Fruit fly (Drosophila melanogaster) whole organism, embryonic: Measurements from ENCODE around the gene baf.

Source experiments
- C15 ChIP-seq: fragments of 200-800 bp; sonication (Bioruptor generic); IDR thresholded peaks from 3 replicates; pipeline ENCODE4 v1.3.6; 2022; ENCODE audit warnings: missing biosample characterization, missing genetic modification characterization
- CG12769 ChIP-seq: fragments of 200-800 bp; sonication (Bioruptor generic); optimal IDR thresholded peaks from 2 replicates; lab custom pipeline; 2019; ENCODE audit warnings: missing biosample characterization, mild to moderate bottlenecking, missing genetic modification characterization, moderate library complexity
- CG14441 ChIP-seq: fragments of 200-800 bp; sonication (Bioruptor generic); IDR thresholded peaks from 2 replicates; pipeline ENCODE4 v1.3.6; 2022; ENCODE audit warnings: missing biosample characterization, missing genetic modification characterization
- CG14667 ChIP-seq: fragments of 200-800 bp; sonication (Bioruptor generic); IDR thresholded peaks from 2 replicates; pipeline ENCODE4 v1.3.6; 2022; ENCODE audit warnings: missing biosample characterization, missing genetic modification characterization
- CG1529 ChIP-seq: fragments of 200-800 bp; sonication (Bioruptor generic); optimal IDR thresholded peaks from 3 replicates; lab custom pipeline; 2018; ENCODE audit warnings: missing biosample characterization, missing genetic modification characterization
- CG2116 ChIP-seq: fragments of 200-800 bp; sonication (Bioruptor generic); optimal IDR thresholded peaks from 3 replicates; lab custom pipeline; 2018; ENCODE audit warnings: missing biosample characterization, mild to moderate bottlenecking, missing genetic modification characterization
- CG2889 ChIP-seq: fragments of 200-800 bp; sonication (Bioruptor generic); IDR thresholded peaks from 3 replicates; pipeline ENCODE4 v1.3.6; 2022; ENCODE audit warnings: missing biosample characterization, missing genetic modification characterization
- CG33557 ChIP-seq: fragments of 200-800 bp; sonication (Bioruptor generic); optimal IDR thresholded peaks from 2 replicates; lab custom pipeline; 2019; ENCODE audit warnings: missing biosample characterization, mild to moderate bottlenecking, missing genetic modification characterization, moderate library complexity
- CG34224 ChIP-seq: fragments of 200-800 bp; sonication (Bioruptor generic); IDR thresholded peaks from 3 replicates; pipeline ENCODE4 v1.3.6; 2022; ENCODE audit warnings: missing biosample characterization, missing genetic modification characterization; ENCODE audit not compliant: partially characterized antibody
- CG6683 ChIP-seq: fragments of 200-800 bp; sonication (Bioruptor generic); optimal IDR thresholded peaks from 2 replicates; lab custom pipeline; 2017; ENCODE audit warnings: missing biosample characterization, mild to moderate bottlenecking, missing genetic modification characterization, missing genetic modification reagents
- CG6689 ChIP-seq: fragments of 200-800 bp; sonication (Bioruptor generic); IDR thresholded peaks from 2 replicates; pipeline ENCODE4 v1.3.6; 2022; ENCODE audit warnings: missing biosample characterization, missing genetic modification characterization
- CG7745 ChIP-seq: fragments of 200-800 bp; sonication (Bioruptor generic); optimal IDR thresholded peaks from 2 replicates; lab custom pipeline; 2018; ENCODE audit warnings: missing biosample characterization, mild to moderate bottlenecking, missing genetic modification characterization, moderate library complexity
- CG7963 ChIP-seq: fragments of 200-800 bp; sonication (Bioruptor generic); IDR thresholded peaks from 3 replicates; pipeline ENCODE4 v1.3.6; 2022; ENCODE audit warnings: missing biosample characterization, missing genetic modification characterization; ENCODE audit not compliant: partially characterized antibody
- CG9932 ChIP-seq: fragments of 200-800 bp; sonication (Bioruptor generic); IDR thresholded peaks from 2 replicates; pipeline ENCODE4 v1.3.6; 2022; ENCODE audit warnings: missing biosample characterization, missing genetic modification characterization
- CTCF ChIP-seq: fragments of 200-800 bp; sonication (Bioruptor generic); optimal IDR thresholded peaks from 2 replicates; lab custom pipeline; 2017; ENCODE audit warnings: missing biosample characterization, mild to moderate bottlenecking, missing genetic modification characterization, moderate library complexity
- Chrac-16 ChIP-seq: fragments of 200-800 bp; sonication (Bioruptor generic); optimal IDR thresholded peaks from 3 replicates; lab custom pipeline; 2016; ENCODE audit warnings: missing biosample characterization, missing genetic modification characterization
- CrebB ChIP-seq: fragments of 200-800 bp; sonication (Bioruptor generic); optimal IDR thresholded peaks from 3 replicates; lab custom pipeline; 2018; ENCODE audit warnings: missing biosample characterization, mild to moderate bottlenecking, missing genetic modification characterization
- Dip2 ChIP-seq: fragments of 200-800 bp; sonication (Bioruptor generic); IDR thresholded peaks from 2 replicates; pipeline ENCODE4 v1.3.6; 2022; ENCODE audit warnings: missing biosample characterization, missing genetic modification characterization
- E2f2 ChIP-seq: fragments of 200-800 bp; sonication (Bioruptor generic); IDR thresholded peaks from 2 replicates; pipeline ENCODE4 v1.3.6; 2022; ENCODE audit warnings: missing biosample characterization, missing genetic modification characterization
- Elba2 ChIP-seq: fragments of 200-800 bp; sonication (Bioruptor generic); optimal IDR thresholded peaks from 3 replicates; lab custom pipeline; 2016; ENCODE audit warnings: missing biosample characterization, missing genetic modification characterization
- Hmx ChIP-seq: fragments of 200-800 bp; sonication (Bioruptor generic); optimal IDR thresholded peaks from 2 replicates; lab custom pipeline; 2016; ENCODE audit warnings: missing biosample characterization, missing genetic modification characterization
- Mrtf ChIP-seq: fragments of 200-800 bp; sonication (Bioruptor generic); IDR thresholded peaks from 3 replicates; pipeline ENCODE4 v1.3.6; 2022; ENCODE audit warnings: missing biosample characterization, missing genetic modification characterization
- Optix ChIP-seq: fragments of 200-800 bp; sonication (Bioruptor generic); IDR thresholded peaks from 3 replicates; pipeline ENCODE4 v1.3.6; 2022; ENCODE audit warnings: missing biosample characterization, missing genetic modification characterization
- Sox100B ChIP-seq: fragments of 200-800 bp; sonication (Bioruptor generic); optimal IDR thresholded peaks from 3 replicates; lab custom pipeline; 2018; ENCODE audit warnings: missing biosample characterization, mild to moderate bottlenecking, missing genetic modification characterization
- Sox102F ChIP-seq: fragments of 200-800 bp; sonication (Bioruptor generic); optimal IDR thresholded peaks from 2 replicates; lab custom pipeline; 2018; ENCODE audit warnings: missing biosample characterization, mild to moderate bottlenecking, missing genetic modification characterization, moderate library complexity
- Sry-β ChIP-seq: fragments of 200-800 bp; sonication (Bioruptor generic); optimal IDR thresholded peaks from 2 replicates; lab custom pipeline; 2018; ENCODE audit warnings: missing biosample characterization, mild to moderate bottlenecking, missing genetic modification characterization, moderate library complexity
- Trl ChIP-seq, 3 experiments: fragments of >200 bp in 2 of 3; fragments of 200-800 bp in 1 of 3; sonication (Bioruptor generic) in 1 of 3; optimal IDR thresholded peaks; 2 replicates in 1 of 3; 3 replicates in 2 of 3; lab custom pipeline; 2016 to 2017; ENCODE audit warnings: missing biosample characterization in 1 of 3, missing genetic modification characterization in 1 of 3
- Xrp1 ChIP-seq: fragments of 200-800 bp; sonication (Bioruptor generic); IDR thresholded peaks from 2 replicates; pipeline ENCODE4 v1.3.6; 2022; ENCODE audit warnings: missing biosample characterization, missing genetic modification characterization
- al ChIP-seq: fragments of 200-800 bp; sonication (Bioruptor generic); IDR thresholded peaks from 2 replicates; pipeline ENCODE4 v1.3.6; 2022; ENCODE audit warnings: missing biosample characterization, missing genetic modification characterization
- ara ChIP-seq: fragments of 200-800 bp; sonication (Bioruptor generic); IDR thresholded peaks from 2 replicates; pipeline ENCODE4 v1.3.6; 2022; ENCODE audit warnings: missing biosample characterization, missing genetic modification characterization
- bigmax ChIP-seq: fragments of 200-800 bp; sonication (Bioruptor generic); optimal IDR thresholded peaks from 2 replicates; lab custom pipeline; 2018; ENCODE audit warnings: missing biosample characterization, mild to moderate bottlenecking, missing genetic modification characterization
- caup ChIP-seq: fragments of 200-800 bp; sonication (Bioruptor generic); optimal IDR thresholded peaks from 3 replicates; lab custom pipeline; 2017; ENCODE audit warnings: missing biosample characterization, mild to moderate bottlenecking, missing genetic modification characterization, moderate library complexity; ENCODE audit not compliant: severe bottlenecking
- cg ChIP-seq: fragments of 200-800 bp; sonication (Bioruptor generic); optimal IDR thresholded peaks from 3 replicates; lab custom pipeline; 2019; ENCODE audit warnings: missing biosample characterization, mild to moderate bottlenecking, missing genetic modification characterization, moderate library complexity
- corto ChIP-seq: fragments of 200-800 bp; sonication (Bioruptor generic); optimal IDR thresholded peaks from 2 replicates; lab custom pipeline; 2016; ENCODE audit warnings: missing biosample characterization, mild to moderate bottlenecking, missing genetic modification characterization, moderate library complexity
- danr ChIP-seq: fragments of 200-800 bp; sonication (Bioruptor generic); IDR thresholded peaks from 2 replicates; pipeline ENCODE4 v1.3.6; 2022; ENCODE audit warnings: missing biosample characterization, missing genetic modification characterization
- dysf ChIP-seq: fragments of 200-800 bp; sonication (Bioruptor generic); IDR thresholded peaks from 3 replicates; pipeline ENCODE4 v1.3.6; 2022; ENCODE audit warnings: missing biosample characterization, missing genetic modification characterization
- ems ChIP-seq: fragments of 200-800 bp; sonication (Bioruptor generic); optimal IDR thresholded peaks from 3 replicates; lab custom pipeline; 2016; ENCODE audit warnings: missing biosample characterization, missing genetic modification characterization
- fru ChIP-seq: fragments of >200 bp; optimal IDR thresholded peaks from 2 replicates; lab custom pipeline; 2017
- hbn ChIP-seq: fragments of 200-800 bp; sonication (Bioruptor generic); IDR thresholded peaks from 2 replicates; pipeline ENCODE4 v1.3.6; 2022; ENCODE audit warnings: missing biosample characterization, missing genetic modification characterization; ENCODE audit not compliant: partially characterized antibody
- ind ChIP-seq: fragments of 200-800 bp; sonication (Bioruptor generic); optimal IDR thresholded peaks from 3 replicates; lab custom pipeline; 2016; ENCODE audit warnings: missing biosample characterization, missing genetic modification characterization
- insv ChIP-seq, 2 experiments: fragments of 200-800 bp; sonication (Bioruptor generic); optimal IDR thresholded peaks; 3 replicates each; lab custom pipeline; 2016 to 2018; ENCODE audit warnings: missing biosample characterization in 2 of 2, missing genetic modification characterization in 2 of 2
- lov ChIP-seq, 2 experiments: fragments of 200-800 bp in 1 of 2; fragments of >200 bp in 1 of 2; sonication (Bioruptor generic) in 1 of 2; IDR thresholded peaks in 1 of 2; optimal IDR thresholded peaks in 1 of 2; 2 replicates in 1 of 2; 3 replicates in 1 of 2; pipeline versions ENCODE4 v1.3.6 to Lab custom; 2017 to 2022; ENCODE audit warnings: missing biosample characterization in 1 of 2, missing genetic modification characterization in 1 of 2
- nerfin-1 ChIP-seq: fragments of 200-800 bp; sonication (Bioruptor generic); optimal IDR thresholded peaks from 3 replicates; lab custom pipeline; 2019; ENCODE audit warnings: missing biosample characterization, mild to moderate bottlenecking, missing genetic modification characterization, moderate library complexity
- nmo ChIP-seq: fragments of 200-800 bp; sonication (Bioruptor generic); optimal IDR thresholded peaks from 2 replicates; lab custom pipeline; 2018; ENCODE audit warnings: missing biosample characterization, mild to moderate bottlenecking, missing genetic modification characterization, moderate library complexity
- oc ChIP-seq: fragments of 200-800 bp; sonication (Bioruptor generic); optimal IDR thresholded peaks from 2 replicates; lab custom pipeline; 2018; ENCODE audit warnings: missing biosample characterization, mild to moderate bottlenecking, missing genetic modification characterization, moderate library complexity
- row ChIP-seq: fragments of 200-800 bp; sonication (Bioruptor generic); IDR thresholded peaks from 3 replicates; pipeline ENCODE4 v1.3.6; 2022; ENCODE audit warnings: missing biosample characterization, missing genetic modification characterization
- shn ChIP-seq: fragments of 200-800 bp; sonication (Bioruptor generic); optimal IDR thresholded peaks from 3 replicates; lab custom pipeline; 2016; ENCODE audit warnings: missing biosample characterization, missing genetic modification characterization
- sna ChIP-seq: fragments of 200-800 bp; sonication (Bioruptor generic); IDR thresholded peaks from 2 replicates; pipeline ENCODE4 v1.3.6; 2022; ENCODE audit warnings: missing biosample characterization, missing genetic modification characterization; ENCODE audit not compliant: partially characterized antibody
- tna ChIP-seq: fragments of 200-800 bp; sonication (Bioruptor generic); IDR thresholded peaks from 2 replicates; pipeline ENCODE4 v1.3.6; 2022; ENCODE audit warnings: missing biosample characterization, missing genetic modification characterization; ENCODE audit not compliant: partially characterized antibody
- vvl ChIP-seq: fragments of 200-800 bp; sonication (Bioruptor generic); IDR thresholded peaks from 2 replicates; pipeline ENCODE4 v1.3.6; 2022; ENCODE audit warnings: missing biosample characterization, missing genetic modification characterization

baf gene

dm6 chr2L:8029160-8029852 lies at the start of gene baf (continued):
- TF ChIP-seq CG12769 (tag; lab: Kevin White, UChicago) (no peak), ems (GFP tag; lab: Kevin White, UChicago) (no peak), ara (no peak), Elba2 (no peak), Sry-β (GFP tag; lab: Kevin White, UChicago) (no peak), shn (GFP tag; lab: Kevin White, UChicago) (no peak), vvl (GFP tag; lab: Robert Waterston, UW) (no peak), CG34224 (GFP tag; lab: Robert Waterston, UW) (peak; percentile 22; the same call in 2 of the 3 replicates), Xrp1 (GFP tag; lab: Robert Waterston, UW) (no peak), Hmx (GFP tag; lab: Kevin White, UChicago) (no peak), Sox102F (GFP tag; lab: Kevin White, UChicago) (no peak), lov (optimal IDR thresholded peaks at IDR 0.05; lab: Kevin White, UChicago) (no peak), lov (GFP tag; IDR thresholded peaks at IDR 0.05; lab: Robert Waterston, UW) (no peak), Optix (GFP tag; lab: Robert Waterston, UW) (no peak), al (no peak), bigmax (no peak), dysf (GFP tag; lab: Robert Waterston, UW) (no peak), caup (GFP tag; lab: Kevin White, UChicago) (no peak), CG2116 (GFP tag; lab: Kevin White, UChicago) (no peak), C15 (GFP tag; lab: Robert Waterston, UW) (no peak), CrebB (no peak), CG6683 (no peak), sna (GFP tag; lab: Robert Waterston, UW) (no peak), CG14667 (GFP tag; lab: Robert Waterston, UW) (no peak), tna (GFP tag; lab: Robert Waterston, UW) (peak; percentile 14; the same call in 1 of the 2 replicates), CG1529 (GFP tag; lab: Kevin White, UChicago) (no peak), Mrtf (GFP tag; lab: Robert Waterston, UW) (no peak), row (GFP tag; lab: Robert Waterston, UW) (0 out of 3 replicates have a peak, but pooled peaks have one; percentile 14), danr (no peak), cg (GFP tag; lab: Kevin White, UChicago) (no peak), oc (tag; lab: Kevin White, UChicago) (no peak), CG6689 (GFP tag; lab: Robert Waterston, UW) (no peak), CG14441 (no peak), CG7745 (tag; lab: Kevin White, UChicago) (no peak), CTCF (GFP tag; lab: Kevin White, UChicago) (peak; percentile 68), Sox100B (GFP tag; lab: Kevin White, UChicago) (no peak), corto (no peak), CG9932 (no peak), CG2889 (no peak), nmo (GFP tag; lab: Kevin White, UChicago) (peak; percentile 7), nerfin-1 (tag; lab: Kevin White, UChicago) (peak; percentile 92), CG33557 (no peak), E2f2 (GFP tag; lab: Robert Waterston, UW) (peak; percentile 68), hbn (no peak), CG7963 (GFP tag; lab: Robert Waterston, UW) (no peak), insv (GFP tag; optimal IDR thresholded peaks at IDR 0.05; lab: Kevin White, UChicago) (no peak), Chrac-16 (GFP tag; lab: Kevin White, UChicago) (no peak), fru (lab: Kevin White, UChicago) (no peak), ind (GFP tag; lab: Kevin White, UChicago) (no peak), Trl (optimal IDR thresholded peaks at IDR 0.05; lab: Kevin White, UChicago) (no peak), Trl (GFP tag; optimal IDR thresholded peaks at IDR 0.05; lab: Kevin White, UChicago) (no peak), Dip2 (GFP tag; lab: Robert Waterston, UW) (no peak)
